Fruit fly (Drosophila melanogaster) S2 (cell line): ENCODE measurements around the gene CG32271.

Experiments
- CG8478 ChIP-seq: fragments of >200 bp; optimal IDR thresholded peaks from 2 replicates; lab custom pipeline; 2018
- CTCF ChIP-seq, 2 experiments: fragments of >200 bp; optimal IDR thresholded peaks; 2 replicates each; lab custom pipeline; 2018

DNA sequence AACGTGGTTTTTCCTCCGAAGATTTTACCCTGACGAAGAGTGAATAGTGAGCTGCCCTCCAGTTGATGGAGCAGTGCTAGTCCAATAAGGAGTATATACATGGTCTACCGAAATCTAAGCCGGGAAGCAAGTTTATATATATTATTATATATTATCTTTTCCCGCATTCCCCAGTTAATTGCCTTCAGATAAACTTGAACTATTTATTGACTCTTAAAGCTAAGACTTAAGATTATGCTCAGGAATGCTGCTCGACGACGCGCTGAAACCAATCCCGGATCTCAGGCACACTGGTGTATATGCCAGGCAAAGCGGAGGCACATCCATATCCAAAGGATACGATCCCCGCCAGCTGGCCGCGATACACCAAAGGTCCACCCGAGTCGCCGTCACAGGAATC is 2.4 kb upstream of the CG32271 start, which contains the start of gene CG32277:
- TF ChIP-seq CG8478 (lab: Kevin White, UChicago) (no peak), CTCF (optimal IDR thresholded peaks at IDR 0.05; lab: Kevin White, UChicago) (no peak)
